Fruit fly (Drosophila melanogaster) whole organism, pupa: ENCODE results near the gene Cpr65Av.

Source experiments
- CG10348 ChIP-seq: fragments of 200-800 bp; sonication (Bioruptor generic); IDR thresholded peaks from 2 replicates; pipeline ENCODE4 v1.3.6; 2022; ENCODE audit warnings: missing biosample characterization, missing genetic modification characterization
- CG12605 ChIP-seq: fragments of 200-800 bp; sonication (Bioruptor generic); IDR thresholded peaks from 2 replicates; pipeline ENCODE4 v1.3.6; 2022; ENCODE audit warnings: missing biosample characterization, missing genetic modification characterization
- CG13204 ChIP-seq: fragments of 200-800 bp; sonication (Bioruptor generic); optimal IDR thresholded peaks from 2 replicates; lab custom pipeline; 2018; ENCODE audit warnings: missing biosample characterization, mild to moderate bottlenecking, missing genetic modification characterization, moderate library complexity
- CG14655 ChIP-seq: fragments of 200-800 bp; sonication (Bioruptor generic); optimal IDR thresholded peaks from 3 replicates; lab custom pipeline; 2017; ENCODE audit warnings: mild to moderate bottlenecking, missing biosample characterization, missing genetic modification reagents, missing genetic modification characterization
- CG15710 ChIP-seq: fragments of 200-800 bp; sonication (Bioruptor generic); optimal IDR thresholded peaks from 2 replicates; lab custom pipeline; 2018; ENCODE audit warnings: missing biosample characterization, mild to moderate bottlenecking, missing genetic modification characterization, moderate library complexity
- CG17806 ChIP-seq: fragments of 200-800 bp; sonication (Bioruptor generic); optimal IDR thresholded peaks from 2 replicates; lab custom pipeline; 2018; ENCODE audit warnings: missing biosample characterization, mild to moderate bottlenecking, missing genetic modification characterization, moderate library complexity
- CG32121 ChIP-seq: fragments of 200-800 bp; sonication (Bioruptor generic); IDR thresholded peaks from 2 replicates; pipeline ENCODE4 v1.3.6; 2022; ENCODE audit warnings: missing biosample characterization, missing genetic modification characterization
- CG34367 ChIP-seq: fragments of 200-800 bp; sonication (Bioruptor generic); optimal IDR thresholded peaks from 2 replicates; lab custom pipeline; 2018; ENCODE audit warnings: missing biosample characterization, mild to moderate bottlenecking, missing genetic modification characterization
- CG4496 ChIP-seq: fragments of 200-800 bp; sonication (Bioruptor generic); IDR thresholded peaks from 3 replicates; pipeline ENCODE4 v1.3.6; 2022; ENCODE audit warnings: missing biosample characterization, missing genetic modification characterization
- CG8159 ChIP-seq: fragments of 200-800 bp; sonication (Bioruptor generic); optimal IDR thresholded peaks from 3 replicates; lab custom pipeline; 2018; ENCODE audit warnings: missing biosample characterization, mild to moderate bottlenecking, missing genetic modification characterization, moderate library complexity
- CG8301 ChIP-seq: fragments of 200-800 bp; sonication (Bioruptor generic); optimal IDR thresholded peaks from 2 replicates; lab custom pipeline; 2018; ENCODE audit warnings: missing biosample characterization, mild to moderate bottlenecking, missing genetic modification characterization
- CG9948 ChIP-seq: fragments of 200-800 bp; sonication (Bioruptor generic); optimal IDR thresholded peaks from 2 replicates; lab custom pipeline; 2018; ENCODE audit warnings: missing biosample characterization, mild to moderate bottlenecking, missing genetic modification characterization, moderate library complexity
- D1 ChIP-seq: fragments of 200-800 bp; sonication (Bioruptor generic); optimal IDR thresholded peaks from 2 replicates; lab custom pipeline; 2018; ENCODE audit warnings: missing biosample characterization, mild to moderate bottlenecking, missing genetic modification characterization, moderate library complexity
- EcR ChIP-seq: fragments of 200-800 bp; sonication (Bioruptor generic); optimal IDR thresholded peaks from 3 replicates; lab custom pipeline; 2019; ENCODE audit warnings: missing biosample characterization, missing genetic modification characterization, mild to moderate bottlenecking, moderate library complexity, missing genetic modification reagents
- Ets98B ChIP-seq: fragments of 200-800 bp; sonication (Bioruptor generic); IDR thresholded peaks from 2 replicates; pipeline ENCODE4 v1.3.6; 2022; ENCODE audit warnings: missing biosample characterization, missing genetic modification characterization
- Pif1A ChIP-seq: fragments of 200-800 bp; sonication (Bioruptor generic); optimal IDR thresholded peaks from 3 replicates; lab custom pipeline; 2016; ENCODE audit warnings: missing biosample characterization, missing genetic modification characterization
- Pif1B ChIP-seq: fragments of 200-800 bp; sonication (Bioruptor generic); optimal IDR thresholded peaks from 3 replicates; lab custom pipeline; 2016; ENCODE audit warnings: missing biosample characterization, missing genetic modification characterization
- Snoo ChIP-seq: fragments of 200-800 bp; sonication (Bioruptor generic); optimal IDR thresholded peaks from 3 replicates; lab custom pipeline; 2017; ENCODE audit warnings: missing biosample characterization, mild to moderate bottlenecking, missing genetic modification characterization, inconsistent platforms
- fd96Ca ChIP-seq: fragments of 200-800 bp; sonication (Bioruptor generic); IDR thresholded peaks from 3 replicates; pipeline ENCODE4 v1.3.6; 2022; ENCODE audit warnings: missing biosample characterization, missing genetic modification characterization
- gl ChIP-seq: fragments of 200-800 bp; sonication (Bioruptor generic); optimal IDR thresholded peaks from 2 replicates; lab custom pipeline; 2018; ENCODE audit warnings: missing biosample characterization, mild to moderate bottlenecking, missing genetic modification characterization
- rn ChIP-seq: fragments of 200-800 bp; sonication (Bioruptor generic); IDR thresholded peaks from 2 replicates; pipeline ENCODE4 v1.3.6; 2022; ENCODE audit warnings: missing biosample characterization, missing genetic modification characterization

Gene Cpr65Av

DNA sequence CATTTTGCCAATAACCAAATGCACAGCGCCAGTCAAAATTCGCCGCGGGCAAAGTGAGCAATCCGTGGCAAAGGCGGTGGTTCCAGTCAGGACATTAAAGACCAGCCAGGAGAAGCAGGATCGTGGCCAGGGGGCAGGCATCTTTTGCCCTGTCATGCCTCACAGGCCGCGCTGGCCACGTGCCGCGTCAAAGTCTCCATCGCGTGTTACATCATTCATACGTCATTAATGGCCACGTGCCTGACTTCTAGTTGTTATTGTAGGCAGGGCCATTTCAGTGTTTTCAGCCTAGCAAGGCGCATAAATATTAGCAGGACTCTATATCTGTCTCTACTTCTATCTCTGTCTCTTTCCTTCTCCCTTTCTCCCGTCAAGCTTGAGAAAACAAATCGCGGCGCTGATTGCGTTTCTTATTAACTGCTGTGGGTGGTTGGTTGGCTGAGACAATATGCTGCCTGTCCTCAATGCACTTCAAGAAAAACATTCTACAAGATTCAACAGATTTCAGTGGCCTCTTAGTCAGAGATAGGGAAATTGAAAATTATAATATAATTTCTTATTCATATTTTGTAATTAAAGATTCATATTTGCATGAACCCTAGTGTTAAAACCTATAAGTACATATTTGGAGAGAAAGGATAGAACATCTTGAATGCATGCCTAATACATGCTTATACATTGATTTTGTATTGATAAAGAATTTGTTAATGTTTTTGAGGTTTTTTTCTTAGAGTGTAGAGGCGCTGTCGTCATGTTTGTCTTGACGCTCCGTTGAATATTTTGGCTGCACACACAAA, 31.3 kb downstream of the Cpr65Av start:
- TF ChIP-seq CG15710 (tag; lab: Kevin White, UChicago): no peak
- TF ChIP-seq CG10348 (GFP tag; lab: Robert Waterston, UW): no peak
- TF ChIP-seq Pif1B (GFP tag; lab: Kevin White, UChicago): no peak
- no peak for TF ChIP-seq CG34367 (tag; lab: Kevin White, UChicago)
- TF ChIP-seq CG17806 (tag; lab: Kevin White, UChicago): no peak
- TF ChIP-seq EcR: no peak
- TF ChIP-seq CG9948 (tag; lab: Kevin White, UChicago): no peak
- TF ChIP-seq gl: no peak
- no peak for TF ChIP-seq Pif1A
- TF ChIP-seq fd96Ca (GFP tag; lab: Robert Waterston, UW): no peak
- TF ChIP-seq D1: no peak
- no peak for TF ChIP-seq rn (GFP tag; lab: Robert Waterston, UW)
- no peak for TF ChIP-seq CG32121 (GFP tag; lab: Robert Waterston, UW)
- TF ChIP-seq CG13204 (GFP tag; lab: Kevin White, UChicago): no peak
- no peak for TF ChIP-seq CG4496
- TF ChIP-seq, all 21 proteins: peak for 0

DNA sequence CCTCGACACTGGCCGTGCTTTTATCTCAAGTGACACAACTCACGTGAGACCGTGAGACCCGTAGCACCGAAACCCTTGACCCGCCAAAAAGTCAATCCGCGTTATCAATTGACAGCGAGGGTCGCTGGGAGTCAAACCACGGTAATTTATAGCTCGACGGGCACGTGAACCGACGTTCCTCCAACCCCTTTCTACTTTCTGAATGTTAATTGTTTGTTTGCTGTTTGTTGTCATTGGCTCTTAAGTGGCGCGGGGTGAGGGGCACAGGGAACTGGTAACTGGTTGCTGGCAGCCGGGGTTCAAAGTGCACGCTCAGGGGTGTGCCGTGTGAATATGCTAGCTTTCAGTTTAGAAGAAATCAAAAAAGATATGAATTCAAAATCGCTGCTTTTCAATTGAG, 33.1 kb downstream of the Cpr65Av start:
- TF ChIP-seq CG15710 (tag; lab: Kevin White, UChicago) (no peak), CG8301 (tag; lab: Kevin White, UChicago) (no peak), fd96Ca (GFP tag; lab: Robert Waterston, UW) (no peak), EcR (no peak), CG17806 (tag; lab: Kevin White, UChicago) (no peak), CG34367 (tag; lab: Kevin White, UChicago) (no peak), CG9948 (tag; lab: Kevin White, UChicago) (no peak), rn (GFP tag; lab: Robert Waterston, UW) (no peak), CG13204 (GFP tag; lab: Kevin White, UChicago) (no peak), Pif1A (no peak), D1 (no peak), gl (no peak), CG10348 (GFP tag; lab: Robert Waterston, UW) (no peak), CG14655 (GFP tag; lab: Kevin White, UChicago) (no peak), CG32121 (GFP tag; lab: Robert Waterston, UW) (no peak), Ets98B (no peak), CG12605 (GFP tag; lab: Robert Waterston, UW) (no peak), CG8159 (tag; lab: Kevin White, UChicago) (no peak), CG4496 (no peak), Pif1B (GFP tag; lab: Kevin White, UChicago) (no peak)

DNA sequence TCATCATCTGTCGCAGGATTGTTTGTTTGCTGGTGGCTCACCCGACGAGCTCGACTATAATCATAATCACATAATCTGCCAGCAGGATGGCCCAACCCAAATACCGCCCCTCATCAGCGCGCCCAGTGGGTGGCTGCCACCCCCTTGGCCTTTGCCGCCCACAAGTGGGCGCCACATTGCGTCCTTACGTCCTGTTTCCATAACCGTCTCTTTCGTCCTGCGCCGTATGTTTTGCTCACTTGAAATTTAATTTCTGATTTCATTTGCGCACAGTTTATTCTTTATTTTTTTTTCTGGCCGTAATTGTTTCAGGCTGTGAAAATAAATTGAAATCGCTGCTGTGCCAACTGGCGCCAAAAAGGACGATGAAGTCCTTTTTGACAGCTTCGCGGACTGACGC, 34.3 kb downstream of the Cpr65Av start:
- TF ChIP-seq CG8301 (tag; lab: Kevin White, UChicago): no peak
- no peak for TF ChIP-seq CG32121 (GFP tag; lab: Robert Waterston, UW)
- no peak for TF ChIP-seq gl
- no peak for TF ChIP-seq CG10348 (GFP tag; lab: Robert Waterston, UW)
- no peak for TF ChIP-seq Snoo
- no peak for TF ChIP-seq D1
- no peak for TF ChIP-seq EcR
- TF ChIP-seq CG8159 (tag; lab: Kevin White, UChicago): no peak
- no peak for TF ChIP-seq CG9948 (tag; lab: Kevin White, UChicago)
- TF ChIP-seq, all 21 proteins: peak for 0

DNA sequence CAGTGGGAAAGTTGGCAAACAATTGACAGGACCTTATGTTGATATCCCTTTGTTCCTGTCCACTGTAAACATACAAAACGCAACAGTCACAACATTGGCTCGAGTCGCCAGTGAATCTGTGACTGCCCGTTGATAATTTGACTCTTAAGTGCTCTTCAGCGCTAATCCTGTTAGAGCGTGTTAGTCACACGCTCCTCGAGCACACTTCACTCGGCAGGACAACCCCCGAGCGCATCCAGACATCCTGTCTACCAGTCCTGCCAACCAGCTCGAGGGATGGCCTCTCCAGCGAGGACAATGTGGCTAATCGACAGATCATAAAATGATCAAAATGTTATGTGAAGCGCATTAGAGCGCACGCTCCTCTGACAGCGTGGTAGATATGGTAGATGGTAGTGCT, 35.2 kb downstream of the Cpr65Av start:
- TF ChIP-seq EcR: no peak
- no peak for TF ChIP-seq CG12605 (GFP tag; lab: Robert Waterston, UW)
- TF ChIP-seq gl: no peak
- no peak for TF ChIP-seq CG13204 (GFP tag; lab: Kevin White, UChicago)
- TF ChIP-seq CG32121 (GFP tag; lab: Robert Waterston, UW): no peak
- no peak for TF ChIP-seq fd96Ca (GFP tag; lab: Robert Waterston, UW)
- TF ChIP-seq CG4496: no peak
- no peak for TF ChIP-seq CG8159 (tag; lab: Kevin White, UChicago)
- no peak for TF ChIP-seq CG34367 (tag; lab: Kevin White, UChicago)
- no peak for TF ChIP-seq CG8301 (tag; lab: Kevin White, UChicago)
- TF ChIP-seq CG14655 (GFP tag; lab: Kevin White, UChicago): no peak
- TF ChIP-seq Pif1A: no peak
- no peak for TF ChIP-seq Pif1B (GFP tag; lab: Kevin White, UChicago)
- TF ChIP-seq Snoo: no peak
- TF ChIP-seq D1: no peak
- no peak for TF ChIP-seq CG9948 (tag; lab: Kevin White, UChicago)
- TF ChIP-seq CG17806 (tag; lab: Kevin White, UChicago): no peak
- no peak for TF ChIP-seq CG15710 (tag; lab: Kevin White, UChicago)

DNA sequence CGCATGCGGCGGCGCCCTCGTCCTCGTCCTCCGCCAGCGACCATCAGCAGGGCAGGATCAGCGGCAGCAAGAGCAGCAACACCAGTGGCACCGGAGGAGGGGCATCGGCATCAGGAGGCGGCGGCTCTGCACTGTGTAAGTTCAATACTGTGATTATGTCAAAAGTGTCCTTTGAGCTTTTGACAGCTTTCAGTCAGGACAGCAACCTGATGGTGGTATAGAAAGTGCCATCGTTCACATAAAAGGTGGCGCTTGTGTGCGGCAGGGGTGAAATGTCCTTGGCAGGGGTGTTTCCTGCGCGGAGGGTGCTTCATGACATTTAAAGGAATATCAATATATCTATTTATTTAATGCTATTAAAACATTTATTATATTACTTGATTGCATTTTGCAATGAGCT, 36.1 kb downstream of the Cpr65Av start:
- TF ChIP-seq CG12605 (GFP tag; lab: Robert Waterston, UW) (no peak), fd96Ca (GFP tag; lab: Robert Waterston, UW) (no peak), CG14655 (GFP tag; lab: Kevin White, UChicago) (no peak), CG32121 (GFP tag; lab: Robert Waterston, UW) (no peak), CG10348 (GFP tag; lab: Robert Waterston, UW) (no peak), CG9948 (tag; lab: Kevin White, UChicago) (no peak), rn (GFP tag; lab: Robert Waterston, UW) (no peak), Pif1A (no peak), Pif1B (GFP tag; lab: Kevin White, UChicago) (no peak), CG34367 (tag; lab: Kevin White, UChicago) (no peak), CG15710 (tag; lab: Kevin White, UChicago) (no peak), CG17806 (tag; lab: Kevin White, UChicago) (no peak)
